Fruit fly (Drosophila melanogaster) whole organism, pupa: ENCODE data around the gene CG43693.

Experiments
- Ets98B ChIP-seq: fragments of 200-800 bp; sonication (Bioruptor generic); IDR thresholded peaks from 2 replicates; pipeline ENCODE4 v1.3.6; 2022; ENCODE audit warnings: missing biosample characterization, missing genetic modification characterization
- Snoo ChIP-seq: fragments of 200-800 bp; sonication (Bioruptor generic); optimal IDR thresholded peaks from 3 replicates; lab custom pipeline; 2017; ENCODE audit warnings: missing biosample characterization, mild to moderate bottlenecking, missing genetic modification characterization, inconsistent platforms

DNA sequence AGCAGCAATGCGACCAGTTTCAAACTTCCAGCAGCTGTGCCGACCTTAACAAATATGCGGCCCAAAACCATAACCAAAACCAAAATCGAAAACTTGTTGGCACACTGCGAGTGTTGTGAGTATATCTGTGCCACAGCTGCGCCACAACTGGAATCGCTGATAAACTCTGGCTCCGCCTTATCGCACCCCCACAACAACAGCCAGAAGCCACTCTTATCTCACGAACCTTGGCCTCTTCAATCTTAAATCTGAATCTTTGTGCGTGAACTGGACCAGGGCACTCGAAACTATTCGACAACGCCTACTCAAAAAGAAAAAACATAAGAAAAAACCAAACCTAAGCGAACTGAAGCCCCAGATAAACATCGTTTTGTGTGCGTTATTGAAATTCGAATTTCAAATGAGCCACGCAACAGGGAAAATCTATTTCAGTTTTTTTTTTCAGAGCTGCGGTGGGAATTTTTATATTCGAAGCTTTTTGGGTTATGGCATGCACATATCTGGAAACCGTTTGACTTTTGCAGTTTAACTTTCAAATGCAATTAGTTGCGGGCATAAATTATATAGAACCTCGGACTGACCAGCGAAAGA, 53.8 kb downstream of the CG43693 start:
- TF ChIP-seq Snoo (tag; lab: Kevin White, UChicago): no peak
- TF ChIP-seq Ets98B (GFP tag; lab: Robert Waterston, UW): no peak
